Worm (Caenorhabditis elegans) whole organism, L4/young adult: Measurements from ENCODE around the gene T06E6.10.

Experiments used
- W03F9.2 ChIP-seq: fragments of 150-350 bp; optimal IDR thresholded peaks from 2 replicates; lab custom pipeline; 2014; ENCODE audit warnings: missing biosample characterization, missing genetic modification characterization
- dao-5 ChIP-seq: sonication (generic microtip); optimal IDR thresholded peaks from 2 replicates; lab custom pipeline; 2016; ENCODE audit warnings: missing genotype, missing genetic modification characterization, moderate library complexity, missing compliant biosample characterization
- him-1 ChIP-seq: sonication (generic microtip); optimal IDR thresholded peaks from 2 replicates; lab custom pipeline; 2016; ENCODE audit warnings: missing genotype, missing genetic modification reagents, missing genetic modification characterization, missing compliant biosample characterization

DNA sequence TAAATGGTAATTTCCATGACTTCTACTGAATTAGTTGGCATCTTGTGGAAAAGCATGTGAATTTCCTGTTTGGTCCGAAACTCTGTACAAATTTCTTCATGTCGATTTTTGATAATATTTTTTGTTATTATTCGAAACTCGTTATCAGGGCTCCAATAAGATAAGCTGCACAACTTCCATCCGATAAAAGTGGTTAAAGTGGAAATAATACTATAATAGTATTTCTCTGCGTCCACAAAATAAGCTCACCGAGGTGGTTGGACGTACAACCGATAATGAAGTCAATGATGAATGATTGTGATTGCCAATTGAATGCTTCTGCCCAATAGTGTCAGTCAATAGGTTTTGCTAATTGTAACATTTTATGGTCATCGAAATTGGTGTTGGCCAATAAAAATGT lies 30.5 kb downstream of the T06E6.10 start, which contains the start of gene T26H5.4:
- TF ChIP-seq him-1 (no peak), dao-5 (no peak), W03F9.2 (no peak)
